Worm (Caenorhabditis elegans) whole organism, L4/young adult: ENCODE data around the gene ttbk-3.
"Not testable (repeated sequence)": the region's sequence is repeated elsewhere in the genome, so short reads cannot be mapped to it uniquely, and the experiment has no call there.

Experiments
- W03F9.2 ChIP-seq: fragments of 150-350 bp; optimal IDR thresholded peaks from 2 replicates; lab custom pipeline; 2014; ENCODE audit warnings: missing biosample characterization, missing genetic modification characterization
- dao-5 ChIP-seq: sonication (generic microtip); optimal IDR thresholded peaks from 2 replicates; lab custom pipeline; 2016; ENCODE audit warnings: missing genotype, missing genetic modification characterization, moderate library complexity, missing compliant biosample characterization
- him-1 ChIP-seq: sonication (generic microtip); optimal IDR thresholded peaks from 2 replicates; lab custom pipeline; 2016; ENCODE audit warnings: missing genotype, missing genetic modification reagents, missing genetic modification characterization, missing compliant biosample characterization

Gene ttbk-3

DNA sequence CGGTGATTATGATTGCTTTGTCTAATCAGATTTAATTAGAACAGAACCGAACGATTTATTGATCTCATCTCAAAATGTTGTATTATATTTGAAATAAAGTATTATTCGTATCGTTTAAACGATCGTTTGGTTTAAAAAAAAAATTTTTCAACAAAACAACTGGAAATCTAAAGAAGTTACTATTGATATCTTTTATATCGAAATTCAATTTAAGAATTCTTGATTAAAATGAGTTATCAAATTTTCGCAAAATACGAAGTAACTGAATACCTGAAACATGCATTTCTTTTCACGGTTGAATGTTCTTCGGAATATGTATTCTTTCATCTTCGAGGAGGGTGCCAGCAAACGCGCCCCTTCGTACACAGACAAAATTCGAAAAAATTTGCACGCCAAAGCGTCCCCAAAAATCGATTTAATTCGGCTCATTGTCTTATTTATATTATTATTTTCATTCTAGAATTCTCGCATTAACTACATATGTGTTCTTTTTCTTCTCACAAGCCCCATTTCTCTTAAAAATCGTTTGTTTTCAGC lies 31.7 kb downstream of the ttbk-3 start, which contains the start of gene npp-1:
Gene npp-1 (plus strand): TSS at position 537 of the 537 bp plus-strand sequence.
- TF ChIP-seq him-1 (tag; lab: Kevin White, UChicago) (no peak), W03F9.2 (tag; lab: Kevin White, UChicago) (peak; percentile 75), dao-5 (tag; lab: Kevin White, UChicago) (no peak)

DNA sequence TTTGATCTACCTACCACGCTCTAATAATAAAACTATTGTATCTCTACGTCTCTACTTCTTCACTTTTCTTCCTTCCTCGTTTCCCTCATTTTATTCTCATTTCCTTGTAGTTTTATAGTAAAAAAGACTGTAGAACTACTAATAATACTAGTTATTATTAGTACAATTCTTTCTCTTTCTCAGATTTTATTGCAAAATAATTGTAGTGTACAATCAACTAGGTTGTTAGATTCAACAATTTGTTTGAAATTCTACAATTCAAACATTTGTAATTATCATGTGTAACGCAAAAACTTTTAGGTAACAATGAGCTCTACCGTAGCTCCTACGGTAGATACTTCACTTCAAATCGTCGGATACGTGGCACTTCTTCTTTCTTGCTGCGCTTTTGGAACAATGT lies 34.0 kb downstream of the ttbk-3 start, which contains the start of gene K07F5.12:
Gene K07F5.12 (plus strand): TSS at position 301 of the 400 bp plus-strand sequence.
- no peak for TF ChIP-seq W03F9.2 (tag; lab: Kevin White, UChicago)

DNA sequence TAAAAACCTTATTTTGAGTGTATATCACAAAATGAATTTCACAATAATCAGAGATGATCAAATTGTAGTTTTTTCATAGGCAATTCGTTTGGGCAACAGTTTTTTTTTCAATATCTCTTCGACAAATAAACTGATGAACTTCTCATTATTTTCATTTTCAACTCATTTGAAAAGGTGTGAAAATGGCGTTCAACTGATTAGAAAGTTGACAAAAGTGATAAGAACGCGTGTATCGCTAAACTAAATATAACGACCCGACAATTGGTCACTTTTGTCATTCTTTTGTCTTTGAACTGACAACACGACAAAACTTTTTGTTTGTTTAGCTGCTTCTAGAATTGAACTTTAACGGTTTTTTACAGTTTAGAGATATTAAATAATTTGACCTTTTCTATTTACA lies 34.8 kb downstream of the ttbk-3 start:
- TF ChIP-seq him-1 (tag; lab: Kevin White, UChicago) (no peak), dao-5 (tag; lab: Kevin White, UChicago) (no peak), W03F9.2 (tag; lab: Kevin White, UChicago) (no peak)

DNA sequence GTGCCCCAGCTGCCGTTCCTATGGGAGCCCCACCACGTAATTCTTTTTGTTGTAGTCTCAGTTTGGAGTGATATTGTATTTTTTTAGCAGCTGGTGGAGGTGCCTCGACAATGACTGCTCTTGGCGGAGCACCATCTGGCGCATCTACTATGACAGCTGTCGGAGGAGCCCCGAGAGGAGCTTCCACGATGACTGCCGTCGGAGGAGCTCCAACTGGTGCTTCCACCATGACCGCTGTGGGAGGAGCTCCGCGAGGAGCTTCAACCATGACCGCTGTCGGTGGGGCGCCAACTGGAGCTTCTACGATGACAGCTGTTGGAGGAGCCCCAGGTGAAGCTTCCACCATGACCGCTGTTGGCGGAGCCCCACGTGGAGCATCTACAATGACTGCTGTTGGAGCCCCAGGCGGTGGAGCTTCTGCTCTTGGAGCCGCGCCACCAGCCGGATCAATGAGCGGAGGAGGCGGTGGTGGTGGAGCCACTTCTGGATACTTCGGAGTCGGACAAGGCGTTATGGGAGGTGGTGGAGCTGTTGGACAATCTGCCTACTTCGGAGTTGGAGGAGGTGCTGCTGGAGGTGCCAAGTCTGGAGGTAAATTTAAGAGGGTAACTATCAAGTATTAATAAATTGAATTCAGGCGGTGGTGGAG lies 36.8 kb downstream of the ttbk-3 start:
- TF ChIP-seq dao-5 (tag; lab: Kevin White, UChicago) (no peak), him-1 (tag; lab: Kevin White, UChicago) (no peak), W03F9.2 (tag; lab: Kevin White, UChicago) (no peak)

DNA sequence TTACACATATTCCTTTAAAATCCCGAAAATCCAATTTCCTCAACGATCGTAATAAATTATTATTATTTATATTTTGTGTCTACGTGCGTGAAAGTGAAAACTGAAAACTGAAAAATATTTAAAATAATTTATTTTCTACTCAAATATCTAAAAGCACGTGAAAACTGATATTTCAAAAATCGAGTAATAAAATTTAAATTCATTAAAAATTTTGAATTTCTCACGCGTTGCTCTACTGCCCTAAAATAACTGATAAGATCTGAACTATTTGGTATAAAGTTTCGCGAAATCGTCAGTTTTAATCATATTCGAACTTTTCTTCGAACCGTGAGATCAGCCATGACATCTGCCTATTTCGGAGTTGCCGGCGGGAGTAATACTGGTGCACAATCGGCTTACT lies 37.5 kb downstream of the ttbk-3 start, which contains the start of gene ssq-1:
Gene ssq-1 (plus strand): TSS at position 301 of the 400 bp plus-strand sequence.
- TF ChIP-seq W03F9.2 (tag; lab: Kevin White, UChicago) (no peak), him-1 (tag; lab: Kevin White, UChicago) (no peak), dao-5 (tag; lab: Kevin White, UChicago) (no peak)

DNA sequence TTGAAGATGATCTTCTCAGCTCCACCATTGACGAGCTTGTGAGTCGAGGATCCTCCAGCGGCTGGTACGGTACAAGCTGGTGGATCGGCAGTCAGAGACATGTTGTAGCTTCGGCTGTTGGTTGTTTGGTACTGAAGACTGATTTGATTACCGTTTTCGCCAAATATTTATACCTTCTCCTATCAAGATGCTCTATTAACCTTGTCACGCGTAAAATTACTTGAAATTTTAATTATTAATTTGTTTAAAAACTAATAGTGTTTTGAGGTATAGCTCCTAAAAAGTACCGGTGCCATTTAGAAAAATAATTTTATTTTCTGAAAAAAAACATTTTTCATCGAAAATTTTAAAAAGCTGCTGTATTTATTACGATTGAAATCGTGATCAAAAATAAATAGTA lies 38.8 kb downstream of the ttbk-3 start, which contains the start of gene ssp-10:
Gene ssp-10 (minus strand): TSS at position 101 of the 400 bp plus-strand sequence.
- TF ChIP-seq him-1 (tag; lab: Kevin White, UChicago) (no peak), dao-5 (tag; lab: Kevin White, UChicago) (no peak), W03F9.2 (tag; lab: Kevin White, UChicago) (no peak)

DNA sequence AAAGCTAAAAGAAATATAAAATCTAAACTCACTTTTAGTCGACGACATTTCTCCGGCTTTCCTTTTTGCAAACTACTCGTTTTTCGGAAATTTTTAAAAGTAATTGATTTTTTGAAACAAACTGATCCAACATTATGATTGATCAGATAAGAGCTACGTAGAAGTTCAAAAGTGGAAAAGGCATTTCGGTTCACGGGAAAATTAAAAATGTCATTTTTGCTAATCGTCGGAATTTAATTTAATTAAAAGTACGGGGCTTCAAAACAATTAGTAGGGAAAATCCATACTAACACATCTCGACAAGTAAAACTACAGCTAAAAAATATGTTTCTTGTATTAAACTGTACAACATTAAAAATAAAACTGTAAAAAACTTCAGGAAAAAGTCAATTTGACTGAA lies 40.1 kb downstream of the ttbk-3 start, which contains the start of gene K07F5.8:
Gene K07F5.8 (minus strand): TSS at position 101 of the 400 bp plus-strand sequence.
- TF ChIP-seq W03F9.2 (tag; lab: Kevin White, UChicago) = no peak
- TF ChIP-seq dao-5 (tag; lab: Kevin White, UChicago) = no peak
- no peak for TF ChIP-seq him-1 (tag; lab: Kevin White, UChicago)

DNA sequence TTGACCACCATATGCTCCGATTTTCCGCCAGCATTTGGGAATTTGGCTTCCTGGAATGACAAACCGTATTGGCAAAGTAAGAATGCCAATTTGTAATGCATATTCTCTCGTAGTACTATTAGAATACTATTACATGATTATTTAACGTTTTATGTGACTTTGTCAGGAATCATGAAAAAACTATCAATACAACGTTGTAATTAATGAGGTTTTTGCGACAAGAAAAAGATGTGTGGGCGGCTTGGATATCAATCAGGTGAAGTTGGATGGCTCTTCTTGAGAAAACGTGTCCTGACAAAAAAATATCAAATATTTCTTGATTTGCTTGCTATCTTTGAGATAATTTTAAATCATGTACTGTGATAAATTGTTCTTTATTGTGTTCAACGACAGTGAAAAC lies 41.7 kb downstream of the ttbk-3 start, which contains the start of gene K07F5.7:
Gene K07F5.7 (minus strand): TSS at position 101 of the 400 bp plus-strand sequence.
- TF ChIP-seq him-1 (tag; lab: Kevin White, UChicago) (no peak), W03F9.2 (tag; lab: Kevin White, UChicago) (no peak), dao-5 (tag; lab: Kevin White, UChicago) (no peak)

DNA sequence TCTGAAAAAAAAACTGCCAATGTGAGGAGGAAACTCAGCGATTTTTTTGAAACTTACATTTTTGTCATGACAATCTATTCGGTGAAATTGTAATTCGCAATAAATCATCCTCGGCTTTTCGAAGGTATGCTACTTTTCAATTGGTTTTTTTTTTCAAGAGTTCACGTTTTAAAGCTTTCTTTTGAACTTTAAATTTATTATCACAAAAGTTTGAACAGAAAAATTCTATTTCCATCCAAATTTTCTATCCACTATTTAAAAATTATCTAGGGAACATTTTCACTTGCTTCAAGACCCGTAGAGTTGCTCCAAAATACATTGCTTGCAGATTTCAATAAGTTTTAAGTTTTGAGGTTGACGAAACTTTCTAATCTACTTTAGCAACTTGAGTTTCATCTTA lies 43.2 kb downstream of the ttbk-3 start, which contains the start of gene K07F5.6:
Gene K07F5.6 (minus strand): TSS at position 101 of the 400 bp plus-strand sequence.
- no peak for TF ChIP-seq dao-5 (tag; lab: Kevin White, UChicago)
- no peak for TF ChIP-seq him-1 (tag; lab: Kevin White, UChicago)
- no peak for TF ChIP-seq W03F9.2 (tag; lab: Kevin White, UChicago)

DNA sequence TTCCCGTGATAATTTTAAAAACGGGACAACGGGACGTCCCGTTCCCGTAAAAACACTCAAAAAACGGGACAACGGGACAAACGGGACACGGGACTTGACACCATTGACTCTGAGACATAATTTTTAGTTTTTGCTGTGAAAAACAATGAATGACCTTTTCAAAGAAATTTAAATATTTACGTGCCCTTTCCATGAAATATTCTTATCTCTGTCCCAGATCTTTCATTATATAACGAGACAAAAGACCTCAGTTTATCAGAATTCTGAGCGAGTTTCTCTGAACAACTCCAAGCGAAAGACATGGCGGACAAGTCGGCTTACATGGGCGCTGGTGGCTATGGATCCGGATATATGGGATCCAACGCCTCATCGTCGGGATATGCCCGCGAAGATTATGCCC lies 46.0 kb downstream of the ttbk-3 start, which contains the start of gene nspd-2:
Gene nspd-2 (plus strand): TSS at position 301 of the 400 bp plus-strand sequence.
- no peak for TF ChIP-seq dao-5 (tag; lab: Kevin White, UChicago)
- TF ChIP-seq him-1 (tag; lab: Kevin White, UChicago) = no peak
- TF ChIP-seq W03F9.2 (tag; lab: Kevin White, UChicago) = no peak

DNA sequence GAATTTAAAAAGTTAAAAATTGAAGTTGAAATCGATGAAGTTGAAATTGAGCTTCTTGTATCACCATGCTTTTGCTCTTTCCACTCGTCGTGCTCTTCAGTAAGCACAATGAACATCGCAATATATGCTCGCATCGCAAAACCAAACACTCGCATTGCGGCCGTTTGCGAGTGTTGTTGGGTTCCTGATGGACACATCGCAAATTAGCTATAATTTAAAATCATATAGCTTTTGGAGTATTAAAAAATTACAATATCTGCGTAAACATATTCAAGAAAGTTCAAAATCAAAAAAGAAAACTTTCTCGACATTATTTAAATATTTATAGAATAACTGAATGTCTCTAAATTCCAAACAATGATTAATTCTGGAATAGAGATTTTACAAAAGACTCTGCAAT lies 47.7 kb downstream of the ttbk-3 start, which contains the start of gene K07F5.17:
Gene K07F5.17 (plus strand): TSS at position 301 of the 400 bp plus-strand sequence.
- TF ChIP-seq dao-5 (tag; lab: Kevin White, UChicago) (no peak), W03F9.2 (tag; lab: Kevin White, UChicago) (no peak), him-1 (tag; lab: Kevin White, UChicago) (no peak)

DNA sequence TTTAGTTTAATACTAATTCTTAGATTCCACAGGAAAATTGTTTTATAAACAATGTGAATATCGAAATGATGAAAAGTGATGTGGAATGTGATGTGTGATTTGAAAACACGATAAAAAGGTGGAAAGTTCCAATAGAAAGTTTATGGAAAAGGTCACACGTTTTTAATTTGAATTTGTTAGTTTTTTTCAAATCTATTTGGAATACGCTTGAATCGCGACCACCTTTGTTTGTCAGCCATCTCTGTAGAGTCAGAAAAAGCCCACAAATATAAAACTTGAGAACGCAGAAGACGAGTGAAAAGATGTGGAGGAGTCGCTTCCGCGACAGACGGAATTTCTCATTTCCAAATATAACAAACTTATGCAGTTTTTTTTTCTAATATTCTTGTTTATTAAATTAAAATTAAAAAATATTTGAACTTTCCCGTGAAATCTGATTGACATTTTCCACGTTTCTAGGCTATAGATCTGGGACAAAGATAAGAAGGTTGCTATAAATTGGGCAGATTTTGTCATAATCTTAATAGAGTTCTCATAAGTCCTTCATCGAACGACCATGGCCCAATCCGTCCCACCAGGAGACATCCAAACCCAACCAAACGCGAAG lies 48.7 kb downstream of the ttbk-3 start, which contains the start of the genes kin-24 and msp-56:
Gene kin-24 (minus strand): TSS at position 101 of the 607 bp plus-strand sequence.
Gene msp-56 (plus strand): TSS at position 557 of the 607 bp plus-strand sequence.
- TF ChIP-seq dao-5 (tag; lab: Kevin White, UChicago) = no peak
- TF ChIP-seq W03F9.2 (tag; lab: Kevin White, UChicago) = no peak
- no peak for TF ChIP-seq him-1 (tag; lab: Kevin White, UChicago)

DNA sequence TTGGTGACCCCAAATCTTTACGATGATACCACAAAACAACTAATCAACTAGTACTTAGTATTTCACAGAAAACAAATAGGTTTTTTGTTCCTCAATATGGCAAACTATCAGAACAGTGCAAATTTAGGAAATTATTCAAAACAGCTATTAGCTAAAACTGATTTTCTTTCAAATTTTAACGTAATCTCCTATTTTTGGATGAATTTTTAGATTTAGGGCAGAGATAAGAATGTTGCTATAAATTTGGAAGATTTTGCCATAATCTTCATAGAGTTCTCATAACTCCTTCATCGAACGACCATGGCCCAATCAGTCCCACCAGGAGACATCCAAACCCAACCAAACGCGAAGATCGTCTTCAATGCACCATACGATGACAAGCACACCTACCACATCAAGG lies 52.4 kb downstream of the ttbk-3 start, which contains the start of gene msp-10:
Gene msp-10 (plus strand): TSS at position 301 of the 400 bp plus-strand sequence.
- TF ChIP-seq him-1, dao-5, W03F9.2 (tag; lab: Kevin White, UChicago): not testable (repeated sequence)
